Worm (Caenorhabditis elegans) whole organism, midembryonic: ENCODE measurements around the gene F38A1.15.

Source experiments
- T22C8.4 ChIP-seq: fragments of 200-800 bp; sonication (Bioruptor generic); IDR thresholded peaks from 2 replicates; pipeline ENCODE4 v1.3.6; 2022; ENCODE audit warnings: missing genetic modification characterization, missing compliant biosample characterization
- cog-1 ChIP-seq: sonication (generic microtip); optimal IDR thresholded peaks from 2 replicates; lab custom pipeline; 2016; ENCODE audit warnings: missing genetic modification characterization, missing compliant biosample characterization
- flt-1 ChIP-seq: fragments of 200-800 bp; sonication (Bioruptor generic); IDR thresholded peaks from 2 replicates; pipeline ENCODE4 v1.3.6; 2022; ENCODE audit warnings: missing genetic modification characterization, missing compliant biosample characterization
- ztf-23 ChIP-seq: fragments of 200-800 bp; sonication (Bioruptor generic); IDR thresholded peaks from 2 replicates; pipeline ENCODE4 v1.3.6; 2022; ENCODE audit warnings: missing genetic modification reagents, missing genetic modification characterization, missing compliant biosample characterization
- ztf-29 ChIP-seq: fragments of 200-800 bp; sonication (Bioruptor generic); IDR thresholded peaks from 2 replicates; pipeline ENCODE4 v1.3.6; 2022; ENCODE audit warnings: missing genetic modification reagents, missing genetic modification characterization, missing compliant biosample characterization

- no peak for TF ChIP-seq T22C8.4
- no peak for TF ChIP-seq flt-1 (GFP tag; lab: Robert Waterston, UW)
- no peak for TF ChIP-seq ztf-23 (GFP tag; lab: Robert Waterston, UW)
- no peak for TF ChIP-seq ztf-29 (GFP tag; lab: Robert Waterston, UW)
- no peak for TF ChIP-seq cog-1
Observed at ce11 chrIV:1286549-1286948, 43.4 kb upstream of the F38A1.15 start.
